Fruit fly (Drosophila melanogaster) whole organism, embryonic: Measurements from ENCODE around the gene AOX1.

ENCODE experiments used
- Atf3 ChIP-seq: fragments of 200-800 bp; sonication (Bioruptor generic); optimal IDR thresholded peaks from 3 replicates; lab custom pipeline; 2016; ENCODE audit warnings: missing biosample characterization, missing genetic modification characterization
- B-H2 ChIP-seq: fragments of 200-800 bp; sonication (Bioruptor generic); optimal IDR thresholded peaks from 2 replicates; lab custom pipeline; 2018; ENCODE audit warnings: missing biosample characterization, mild to moderate bottlenecking, missing genetic modification characterization
- Bgb ChIP-seq: fragments of 200-800 bp; sonication (Bioruptor generic); IDR thresholded peaks from 2 replicates; pipeline ENCODE4 v1.3.6; 2022; ENCODE audit warnings: missing biosample characterization, missing genetic modification characterization; ENCODE audit not compliant: partially characterized antibody
- CG10321 ChIP-seq: fragments of 200-800 bp; sonication (Bioruptor generic); IDR thresholded peaks from 2 replicates; pipeline ENCODE4 v1.3.6; 2022; ENCODE audit warnings: missing biosample characterization, missing genetic modification characterization
- CG10431 ChIP-seq: fragments of 200-800 bp; sonication (Bioruptor generic); optimal IDR thresholded peaks from 3 replicates; lab custom pipeline; 2018; ENCODE audit warnings: missing biosample characterization, mild to moderate bottlenecking, missing genetic modification characterization
- CG10462 ChIP-seq: fragments of 200-800 bp; sonication (Bioruptor generic); optimal IDR thresholded peaks from 2 replicates; lab custom pipeline; 2016; ENCODE audit warnings: missing biosample characterization, missing genetic modification characterization
- CG13296 ChIP-seq: fragments of 200-800 bp; sonication (Bioruptor generic); optimal IDR thresholded peaks from 3 replicates; lab custom pipeline; 2018; ENCODE audit warnings: missing biosample characterization, mild to moderate bottlenecking, missing genetic modification characterization
- CG13894 ChIP-seq: fragments of 200-800 bp; sonication (Bioruptor generic); optimal IDR thresholded peaks from 3 replicates; lab custom pipeline; 2018; ENCODE audit warnings: missing biosample characterization, mild to moderate bottlenecking, missing genetic modification characterization, moderate library complexity
- CG14014 ChIP-seq: fragments of 200-800 bp; sonication (Bioruptor generic); IDR thresholded peaks from 2 replicates; pipeline ENCODE4 v1.3.6; 2022; ENCODE audit warnings: missing biosample characterization, missing genetic modification characterization
- CG14050 ChIP-seq: fragments of 200-800 bp; sonication (Bioruptor generic); IDR thresholded peaks from 3 replicates; pipeline ENCODE4 v1.3.6; 2022; ENCODE audit warnings: missing biosample characterization, missing genetic modification characterization
- CG14441 ChIP-seq: fragments of 200-800 bp; sonication (Bioruptor generic); IDR thresholded peaks from 2 replicates; pipeline ENCODE4 v1.3.6; 2022; ENCODE audit warnings: missing biosample characterization, missing genetic modification characterization
- CG15011 ChIP-seq: fragments of 200-800 bp; sonication (Bioruptor generic); optimal IDR thresholded peaks from 3 replicates; lab custom pipeline; 2018; ENCODE audit warnings: missing biosample characterization, mild to moderate bottlenecking, missing genetic modification characterization
- CG1529 ChIP-seq: fragments of 200-800 bp; sonication (Bioruptor generic); optimal IDR thresholded peaks from 3 replicates; lab custom pipeline; 2018; ENCODE audit warnings: missing biosample characterization, missing genetic modification characterization
- CG15696 ChIP-seq: fragments of 200-800 bp; sonication (Bioruptor generic); optimal IDR thresholded peaks from 2 replicates; lab custom pipeline; 2019; ENCODE audit warnings: missing biosample characterization, mild to moderate bottlenecking, missing genetic modification characterization, moderate library complexity
- CG16815 ChIP-seq: fragments of 200-800 bp; sonication (Bioruptor generic); optimal IDR thresholded peaks from 3 replicates; lab custom pipeline; 2017; ENCODE audit warnings: missing biosample characterization, mild to moderate bottlenecking, missing genetic modification characterization
- CG18011 ChIP-seq: fragments of 200-800 bp; sonication (Bioruptor generic); optimal IDR thresholded peaks from 2 replicates; lab custom pipeline; 2017; ENCODE audit warnings: missing biosample characterization, missing genetic modification characterization, mild to moderate bottlenecking, moderate library complexity, missing genotype
- CG1832 ChIP-seq: fragments of 200-800 bp; sonication (Bioruptor generic); optimal IDR thresholded peaks from 2 replicates; lab custom pipeline; 2017; ENCODE audit warnings: missing biosample characterization, mild to moderate bottlenecking, missing genetic modification characterization, inconsistent platforms
- CG18764 ChIP-seq: fragments of 200-800 bp; sonication (Bioruptor generic); optimal IDR thresholded peaks from 3 replicates; lab custom pipeline; 2016; ENCODE audit warnings: missing biosample characterization, missing genetic modification characterization
- CG2129 ChIP-seq: fragments of 200-800 bp; sonication (Bioruptor generic); IDR thresholded peaks from 2 replicates; pipeline ENCODE4 v1.3.6; 2022; ENCODE audit warnings: missing biosample characterization, missing genetic modification characterization; ENCODE audit not compliant: partially characterized antibody
- CG2202 ChIP-seq: fragments of 200-800 bp; sonication (Bioruptor generic); optimal IDR thresholded peaks from 2 replicates; lab custom pipeline; 2018; ENCODE audit warnings: missing biosample characterization, mild to moderate bottlenecking, missing genetic modification characterization
- CG31441 ChIP-seq: fragments of 200-800 bp; sonication (Bioruptor generic); IDR thresholded peaks from 2 replicates; pipeline ENCODE4 v1.3.6; 2022; ENCODE audit warnings: missing biosample characterization, missing genetic modification characterization
- CG32532 ChIP-seq: fragments of 200-800 bp; sonication (Bioruptor generic); IDR thresholded peaks from 2 replicates; pipeline ENCODE4 v1.3.6; 2022; ENCODE audit warnings: missing biosample characterization, missing genetic modification characterization
- CG33557 ChIP-seq: fragments of 200-800 bp; sonication (Bioruptor generic); optimal IDR thresholded peaks from 2 replicates; lab custom pipeline; 2019; ENCODE audit warnings: missing biosample characterization, mild to moderate bottlenecking, missing genetic modification characterization, moderate library complexity
- CG6175 ChIP-seq: fragments of 200-800 bp; sonication (Bioruptor generic); IDR thresholded peaks from 3 replicates; pipeline ENCODE4 v1.3.6; 2022; ENCODE audit warnings: missing biosample characterization, missing genetic modification characterization
- CG6689 ChIP-seq: fragments of 200-800 bp; sonication (Bioruptor generic); IDR thresholded peaks from 2 replicates; pipeline ENCODE4 v1.3.6; 2022; ENCODE audit warnings: missing biosample characterization, missing genetic modification characterization
- CG7372 ChIP-seq: fragments of 200-800 bp; sonication (Bioruptor generic); IDR thresholded peaks from 2 replicates; pipeline ENCODE4 v1.3.6; 2022; ENCODE audit warnings: missing biosample characterization, missing genetic modification characterization
- CG7745 ChIP-seq: fragments of 200-800 bp; sonication (Bioruptor generic); optimal IDR thresholded peaks from 2 replicates; lab custom pipeline; 2018; ENCODE audit warnings: missing biosample characterization, mild to moderate bottlenecking, missing genetic modification characterization, moderate library complexity
- CG7786 ChIP-seq: fragments of 200-800 bp; sonication (Bioruptor generic); optimal IDR thresholded peaks from 2 replicates; lab custom pipeline; 2016; ENCODE audit warnings: missing biosample characterization, missing genetic modification characterization
- CG7963 ChIP-seq: fragments of 200-800 bp; sonication (Bioruptor generic); IDR thresholded peaks from 3 replicates; pipeline ENCODE4 v1.3.6; 2022; ENCODE audit warnings: missing biosample characterization, missing genetic modification characterization; ENCODE audit not compliant: partially characterized antibody
- CG8388 ChIP-seq: fragments of 200-800 bp; sonication (Bioruptor generic); optimal IDR thresholded peaks from 2 replicates; lab custom pipeline; 2019; ENCODE audit warnings: missing biosample characterization, mild to moderate bottlenecking, missing genetic modification characterization, moderate library complexity
- Dip2 ChIP-seq: fragments of 200-800 bp; sonication (Bioruptor generic); IDR thresholded peaks from 2 replicates; pipeline ENCODE4 v1.3.6; 2022; ENCODE audit warnings: missing biosample characterization, missing genetic modification characterization
- Jarid2 ChIP-seq: fragments of 200-800 bp; sonication (Bioruptor generic); optimal IDR thresholded peaks from 3 replicates; lab custom pipeline; 2017; ENCODE audit warnings: mild to moderate bottlenecking, missing biosample characterization, missing genetic modification reagents, missing genetic modification characterization
- Myb ChIP-seq: fragments of 200-800 bp; sonication (Bioruptor generic); optimal IDR thresholded peaks from 2 replicates; lab custom pipeline; 2016; ENCODE audit warnings: missing biosample characterization, missing genetic modification characterization
- Spps ChIP-seq: fragments of 200-800 bp; sonication (Bioruptor generic); optimal IDR thresholded peaks from 2 replicates; lab custom pipeline; 2018; ENCODE audit warnings: missing biosample characterization, mild to moderate bottlenecking, missing genetic modification characterization
- chif ChIP-seq, 2 experiments: fragments of 200-800 bp; sonication (Bioruptor generic); optimal IDR thresholded peaks; 3 replicates each; lab custom pipeline; 2016; ENCODE audit warnings: missing biosample characterization in 2 of 2, missing genetic modification characterization in 2 of 2
- da ChIP-seq: fragments of 200-800 bp; sonication (Bioruptor generic); optimal IDR thresholded peaks from 2 replicates; lab custom pipeline; 2016; ENCODE audit warnings: missing biosample characterization, missing genetic modification characterization
- dmrt11E ChIP-seq: fragments of 200-800 bp; sonication (Bioruptor generic); optimal IDR thresholded peaks from 3 replicates; lab custom pipeline; 2018; ENCODE audit warnings: missing biosample characterization, mild to moderate bottlenecking, missing genetic modification characterization, moderate library complexity
- grau ChIP-seq: fragments of 200-800 bp; optimal IDR thresholded peaks from 3 replicates; lab custom pipeline; 2019; ENCODE audit warnings: missing biosample characterization, mild to moderate bottlenecking, missing genetic modification characterization, moderate library complexity
- lmd ChIP-seq: fragments of 200-800 bp; sonication (Bioruptor generic); IDR thresholded peaks from 2 replicates; pipeline ENCODE4 v1.3.6; 2022; ENCODE audit warnings: missing biosample characterization, missing genetic modification characterization
- mirr ChIP-seq: fragments of 200-800 bp; sonication (Bioruptor generic); optimal IDR thresholded peaks from 3 replicates; lab custom pipeline; 2018; ENCODE audit warnings: missing biosample characterization, mild to moderate bottlenecking, missing genetic modification characterization
- nmo ChIP-seq: fragments of 200-800 bp; sonication (Bioruptor generic); optimal IDR thresholded peaks from 2 replicates; lab custom pipeline; 2018; ENCODE audit warnings: missing biosample characterization, mild to moderate bottlenecking, missing genetic modification characterization, moderate library complexity
- pan ChIP-seq, 4 experiments: fragments of >200 bp in 3 of 4; fragments of 200-800 bp in 1 of 4; sonication (Bioruptor generic) in 1 of 4; optimal IDR thresholded peaks in 3 of 4; IDR thresholded peaks in 1 of 4; 2 replicates each; pipeline versions ENCODE4 v1.3.6 to Lab custom; 2017 to 2022; ENCODE audit warnings: missing biosample characterization in 2 of 4, missing genetic modification characterization in 2 of 4, mixed read lengths in 1 of 4
- pho ChIP-seq: fragments of 200-800 bp; sonication (Bioruptor generic); optimal IDR thresholded peaks from 2 replicates; lab custom pipeline; 2016; ENCODE audit warnings: missing biosample characterization, missing genetic modification characterization
- pnt ChIP-seq: fragments of 200-800 bp; sonication (Bioruptor generic); optimal IDR thresholded peaks from 3 replicates; lab custom pipeline; 2016; ENCODE audit warnings: missing biosample characterization, missing genetic modification characterization
- prd ChIP-seq, 3 experiments: fragments of >200 bp in 2 of 3; fragments of 200-800 bp in 1 of 3; sonication (Bioruptor generic) in 1 of 3; optimal IDR thresholded peaks in 2 of 3; IDR thresholded peaks in 1 of 3; 2 replicates in 2 of 3; 3 replicates in 1 of 3; pipeline versions ENCODE4 v1.3.6 to Lab custom; 2017 to 2022; ENCODE audit warnings: missing biosample characterization in 1 of 3, missing genetic modification characterization in 1 of 3
- pzg ChIP-seq: fragments of 200-800 bp; sonication (Bioruptor generic); optimal IDR thresholded peaks from 3 replicates; lab custom pipeline; 2018; ENCODE audit warnings: missing biosample characterization, mild to moderate bottlenecking, missing genetic modification characterization, moderate library complexity
- salm ChIP-seq: fragments of 200-800 bp; sonication (Bioruptor generic); optimal IDR thresholded peaks from 2 replicates; lab custom pipeline; 2018; ENCODE audit warnings: missing biosample characterization, mild to moderate bottlenecking, missing genetic modification characterization
- sob ChIP-seq: fragments of 200-800 bp; sonication (Bioruptor generic); IDR thresholded peaks from 2 replicates; pipeline ENCODE4 v1.3.6; 2022; ENCODE audit warnings: missing biosample characterization, missing genetic modification characterization
- z ChIP-seq: fragments of 200-800 bp; sonication (Bioruptor generic); IDR thresholded peaks from 3 replicates; pipeline ENCODE4 v1.3.6; 2022; ENCODE audit warnings: missing biosample characterization, missing genetic modification characterization
- zfh1 ChIP-seq: fragments of 200-800 bp; sonication (Bioruptor generic); IDR thresholded peaks from 3 replicates; pipeline ENCODE4 v1.3.6; 2022; ENCODE audit warnings: missing biosample characterization, missing genetic modification characterization

Gene AOX1

dm6 chr3R:15580719-15581118 is 43.6 kb upstream of the AOX1 start (continued):
- TF ChIP-seq CG15011 (GFP tag; lab: Kevin White, UChicago) (no peak), CG7963 (no peak), CG14014 (no peak), CG31441 (GFP tag; lab: Robert Waterston, UW) (0 out of 2 replicates have a peak, but pooled peaks have one; percentile 19), nmo (GFP tag; lab: Kevin White, UChicago) (peak; percentile 33), pan (optimal IDR thresholded peaks at IDR 0.05; lab: Kevin White, UChicago) (no peak), pan (GFP tag; optimal IDR thresholded peaks at IDR 0.05 in 1 of 2, IDR thresholded peaks at IDR 0.05 in 1 of 2) (no peak), CG8388 (GFP tag; lab: Kevin White, UChicago) (peak; percentile 21), Atf3 (GFP tag; lab: Kevin White, UChicago) (no peak), CG1529 (GFP tag; lab: Kevin White, UChicago) (no peak), CG13296 (GFP tag; lab: Kevin White, UChicago) (no peak), Bgb (GFP tag; lab: Robert Waterston, UW) (no peak), pho (GFP tag; lab: Kevin White, UChicago) (no peak), CG10462 (no peak), CG10321 (GFP tag; lab: Robert Waterston, UW) (no peak), da (GFP tag; lab: Kevin White, UChicago) (no peak), CG18011 (GFP tag; lab: Kevin White, UChicago) (no peak), CG33557 (GFP tag; lab: Kevin White, UChicago) (peak; percentile 36), zfh1 (0 out of 3 replicates have a peak, but pooled peaks have one; percentile 6), pnt (GFP tag; lab: Kevin White, UChicago) (no peak), CG7786 (no peak), z (GFP tag; lab: Robert Waterston, UW) (no peak), CG14441 (GFP tag; lab: Robert Waterston, UW) (no peak), CG2129 (GFP tag; lab: Robert Waterston, UW) (no peak), Jarid2 (GFP tag; lab: Kevin White, UChicago) (no peak), chif (GFP tag; optimal IDR thresholded peaks at IDR 0.05; lab: Kevin White, UChicago) (peak in 1 of 2 experiments; percentile 50), CG1832 (GFP tag; lab: Kevin White, UChicago) (no peak), Myb (GFP tag; lab: Kevin White, UChicago) (no peak), grau (tag; lab: Kevin White, UChicago) (peak; percentile 11), lmd (no peak), CG18764 (GFP tag; lab: Kevin White, UChicago) (no peak), prd (optimal IDR thresholded peaks at IDR 0.05; lab: Kevin White, UChicago) (no peak), prd (GFP tag; IDR thresholded peaks at IDR 0.05; lab: Robert Waterston, UW) (0 out of 3 replicates have a peak, but pooled peaks have one; percentile 39), CG10431 (no peak), salm (tag; lab: Kevin White, UChicago) (no peak), CG14050 (GFP tag; lab: Robert Waterston, UW) (no peak), Spps (peak; percentile 8), pzg (GFP tag; lab: Kevin White, UChicago) (no peak), CG32532 (GFP tag; lab: Robert Waterston, UW) (no peak), CG6175 (no peak), CG7372 (GFP tag; lab: Robert Waterston, UW) (no peak), dmrt11E (peak; percentile 75), mirr (GFP tag; lab: Kevin White, UChicago) (no peak), CG6689 (no peak), Dip2 (GFP tag; lab: Robert Waterston, UW) (no peak), CG7745 (tag; lab: Kevin White, UChicago) (no peak), CG15696 (tag; lab: Kevin White, UChicago) (peak; percentile 45), CG13894 (no peak), B-H2 (GFP tag; lab: Kevin White, UChicago) (no peak), CG16815 (GFP tag; lab: Kevin White, UChicago) (peak; percentile 29), sob (GFP tag; lab: Robert Waterston, UW) (no peak), CG2202 (tag; lab: Kevin White, UChicago) (no peak)
